Fruit fly (Drosophila melanogaster) whole organism, pupa: ENCODE results near the gene CG13097.

Experiments
- CG10348 ChIP-seq: fragments of 200-800 bp; sonication (Bioruptor generic); IDR thresholded peaks from 2 replicates; pipeline ENCODE4 v1.3.6; 2022; ENCODE audit warnings: missing biosample characterization, missing genetic modification characterization
- CG32121 ChIP-seq: fragments of 200-800 bp; sonication (Bioruptor generic); IDR thresholded peaks from 2 replicates; pipeline ENCODE4 v1.3.6; 2022; ENCODE audit warnings: missing biosample characterization, missing genetic modification characterization
- CG4496 ChIP-seq: fragments of 200-800 bp; sonication (Bioruptor generic); IDR thresholded peaks from 3 replicates; pipeline ENCODE4 v1.3.6; 2022; ENCODE audit warnings: missing biosample characterization, missing genetic modification characterization
- CG8159 ChIP-seq: fragments of 200-800 bp; sonication (Bioruptor generic); optimal IDR thresholded peaks from 3 replicates; lab custom pipeline; 2018; ENCODE audit warnings: missing biosample characterization, mild to moderate bottlenecking, missing genetic modification characterization, moderate library complexity
- CG8301 ChIP-seq: fragments of 200-800 bp; sonication (Bioruptor generic); optimal IDR thresholded peaks from 2 replicates; lab custom pipeline; 2018; ENCODE audit warnings: missing biosample characterization, mild to moderate bottlenecking, missing genetic modification characterization
- CG9948 ChIP-seq: fragments of 200-800 bp; sonication (Bioruptor generic); optimal IDR thresholded peaks from 2 replicates; lab custom pipeline; 2018; ENCODE audit warnings: missing biosample characterization, mild to moderate bottlenecking, missing genetic modification characterization, moderate library complexity
- D1 ChIP-seq: fragments of 200-800 bp; sonication (Bioruptor generic); optimal IDR thresholded peaks from 2 replicates; lab custom pipeline; 2018; ENCODE audit warnings: missing biosample characterization, mild to moderate bottlenecking, missing genetic modification characterization, moderate library complexity
- EcR ChIP-seq: fragments of 200-800 bp; sonication (Bioruptor generic); optimal IDR thresholded peaks from 3 replicates; lab custom pipeline; 2019; ENCODE audit warnings: missing biosample characterization, missing genetic modification characterization, mild to moderate bottlenecking, moderate library complexity, missing genetic modification reagents
- Ets98B ChIP-seq: fragments of 200-800 bp; sonication (Bioruptor generic); IDR thresholded peaks from 2 replicates; pipeline ENCODE4 v1.3.6; 2022; ENCODE audit warnings: missing biosample characterization, missing genetic modification characterization
- Pif1A ChIP-seq: fragments of 200-800 bp; sonication (Bioruptor generic); optimal IDR thresholded peaks from 3 replicates; lab custom pipeline; 2016; ENCODE audit warnings: missing biosample characterization, missing genetic modification characterization
- Snoo ChIP-seq: fragments of 200-800 bp; sonication (Bioruptor generic); optimal IDR thresholded peaks from 3 replicates; lab custom pipeline; 2017; ENCODE audit warnings: missing biosample characterization, mild to moderate bottlenecking, missing genetic modification characterization, inconsistent platforms
- fd96Ca ChIP-seq: fragments of 200-800 bp; sonication (Bioruptor generic); IDR thresholded peaks from 3 replicates; pipeline ENCODE4 v1.3.6; 2022; ENCODE audit warnings: missing biosample characterization, missing genetic modification characterization
- gl ChIP-seq: fragments of 200-800 bp; sonication (Bioruptor generic); optimal IDR thresholded peaks from 2 replicates; lab custom pipeline; 2018; ENCODE audit warnings: missing biosample characterization, mild to moderate bottlenecking, missing genetic modification characterization

DNA sequence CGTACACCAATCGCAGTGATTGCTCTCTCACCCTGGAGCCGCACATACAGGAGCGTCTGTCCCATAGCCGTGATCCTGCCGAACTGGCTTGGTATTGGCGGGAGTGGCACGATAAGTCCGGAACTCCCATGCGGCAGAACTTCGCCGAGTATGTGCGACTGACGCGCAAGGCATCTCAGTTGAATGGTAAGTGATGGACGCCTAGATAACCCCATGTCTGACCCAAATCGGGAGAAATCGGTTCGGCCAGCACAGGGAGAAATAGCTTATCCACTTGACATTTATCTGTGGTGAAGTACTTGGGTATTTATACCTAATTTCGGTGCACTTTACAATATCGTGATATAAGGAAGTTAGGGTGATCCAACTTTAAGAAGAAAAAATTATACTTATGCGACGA lies 8.1 kb upstream of the CG13097 start:
- TF ChIP-seq CG9948 (tag; lab: Kevin White, UChicago) (no peak), fd96Ca (no peak), CG8159 (tag; lab: Kevin White, UChicago) (no peak), CG32121 (no peak), Pif1A (no peak), EcR (no peak), CG10348 (GFP tag; lab: Robert Waterston, UW) (no peak), CG8301 (no peak), gl (tag; lab: Kevin White, UChicago) (no peak), Snoo (tag; lab: Kevin White, UChicago) (no peak), CG4496 (no peak), D1 (tag; lab: Kevin White, UChicago) (no peak), Ets98B (GFP tag; lab: Robert Waterston, UW) (no peak)
